Worm (Caenorhabditis elegans): ENCODE measurements around the gene mtx-2.

The mtx-2 gene

DNA sequence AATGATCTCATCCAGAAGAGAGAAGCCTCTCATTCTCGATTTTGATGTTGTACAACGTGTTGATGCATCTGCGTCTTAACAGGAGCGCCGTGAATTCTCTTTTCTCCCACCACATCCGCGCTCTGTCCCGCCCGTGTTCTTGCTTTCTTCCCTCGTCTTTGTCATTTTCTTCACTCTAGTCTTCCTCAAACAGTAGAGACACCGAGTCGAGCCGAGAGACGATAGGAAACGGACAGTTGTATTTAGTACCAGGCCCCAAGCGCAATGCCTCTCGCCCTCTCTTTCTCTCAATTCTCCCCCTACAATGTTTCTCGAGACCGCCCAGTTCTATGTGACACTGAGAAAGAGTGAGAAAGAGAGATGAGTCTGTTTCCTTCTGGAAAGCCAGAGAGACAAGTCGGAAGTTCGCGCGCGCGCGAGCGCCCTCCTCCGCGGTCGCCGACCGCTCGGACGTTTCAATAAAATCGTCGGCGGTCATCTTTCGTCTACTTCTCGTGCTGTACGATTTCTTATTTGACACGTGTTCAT is 33.8 kb downstream of the mtx-2 start, which contains the start of gene ZK112.4 (continued):
- TF ChIP-seq unc-55 (GFP tag; optimal IDR thresholded peaks at IDR 0.05) (peak; percentile 67), Y55F3AM.14 (GFP tag; optimal IDR thresholded peaks at IDR 0.05) (peak; percentile 17), nhr-6 (tag; optimal IDR thresholded peaks at IDR 0.05) (peak; percentile 41), egl-27 (tag; optimal IDR thresholded peaks at IDR 0.05) (peak; percentile 75), sem-4 (tag; optimal IDR thresholded peaks at IDR 0.05) (peak; percentile 72), elt-3 (tag; optimal IDR thresholded peaks at IDR 0.05) (no peak), C34F6.9 (tag; optimal IDR thresholded peaks at IDR 0.05) (peak; percentile 73), mdl-1 (tag; optimal IDR thresholded peaks at IDR 0.05) (peak; percentile 43 to 46), fos-1 (tag; optimal IDR thresholded peaks at IDR 0.05) (peak; percentile 59), nhr-129 (tag; optimal IDR thresholded peaks at IDR 0.05) (peak; percentile 86), lin-13 (GFP tag; optimal IDR thresholded peaks at IDR 0.05) (peak; percentile 67), peb-1 (tag; optimal IDR thresholded peaks at IDR 0.05) (no peak), nhr-237 (tag; optimal IDR thresholded peaks at IDR 0.05) (no peak), zag-1 (tag; optimal IDR thresholded peaks at IDR 0.05) (peak; percentile 42), unc-62 (GFP tag; optimal IDR thresholded peaks at IDR 0.05) (no peak), ceh-16 (tag; optimal IDR thresholded peaks at IDR 0.05) (no peak), blmp-1 (tag; optimal IDR thresholded peaks at IDR 0.05; ENCODE audit: insufficient read depth) (no peak), ceh-82 (tag; optimal IDR thresholded peaks at IDR 0.05) (no peak), gmeb-1 (tag; optimal IDR thresholded peaks at IDR 0.05) (peak; percentile 0), ztf-1 (GFP tag; conservative IDR thresholded peaks at IDR 0.05) (no peak)

ce11 chrIII:7729062-7729461 is 34.3 kb downstream of the mtx-2 start:
- TF ChIP-seq nhr-237 (tag; optimal IDR thresholded peaks at IDR 0.05) (no peak), skn-1 (tag; optimal IDR thresholded peaks at IDR 0.05) (no peak), nhr-11 (tag; optimal IDR thresholded peaks at IDR 0.05) (no peak), blmp-1 (tag; optimal IDR thresholded peaks at IDR 0.05; ENCODE audit: insufficient read depth) (no peak), mbf-1 (tag; optimal IDR thresholded peaks at IDR 0.05) (no peak), mab-5 (tag; optimal IDR thresholded peaks at IDR 0.05) (no peak), sma-9 (GFP tag; optimal IDR thresholded peaks at IDR 0.05) (no peak), sma-9 (tag; optimal IDR thresholded peaks at IDR 0.05) (no peak), lin-11 (tag; optimal IDR thresholded peaks at IDR 0.05) (no peak), snpc-4 (tag; optimal IDR thresholded peaks at IDR 0.05) (no peak), gmeb-1 (tag; optimal IDR thresholded peaks at IDR 0.05) (no peak), ZK546.5 (tag; optimal IDR thresholded peaks at IDR 0.05) (no peak), unc-62 (GFP tag; optimal IDR thresholded peaks at IDR 0.05) (no peak), peb-1 (tag; optimal IDR thresholded peaks at IDR 0.05) (no peak), nhr-25 (tag; optimal IDR thresholded peaks at IDR 0.05) (no peak), ztf-11 (tag; optimal IDR thresholded peaks at IDR 0.05) (no peak), crh-2 (tag; optimal IDR thresholded peaks at IDR 0.05) (no peak), nhr-10 (tag; optimal IDR thresholded peaks at IDR 0.05) (no peak), elt-1 (tag; optimal IDR thresholded peaks at IDR 0.05) (no peak), nhr-77 (tag; optimal IDR thresholded peaks at IDR 0.05) (no peak), dmd-4 (tag; optimal IDR thresholded peaks at IDR 0.05) (no peak)

ce11 chrIII:7728494-7728893 is 34.9 kb downstream of the mtx-2 start:
- TF ChIP-seq dmd-4 (tag; optimal IDR thresholded peaks at IDR 0.05) = no peak
- TF ChIP-seq ama-1 (optimal IDR thresholded peaks at IDR 0.05) = peak; percentile 50
- TF ChIP-seq elt-3 (tag; optimal IDR thresholded peaks at IDR 0.05) = no peak
- TF ChIP-seq sem-4 (tag; optimal IDR thresholded peaks at IDR 0.05) = peak; percentile 74
- peak; percentile 18 to 19 for TF ChIP-seq mdl-1 (tag; optimal IDR thresholded peaks at IDR 0.05)
- no peak for TF ChIP-seq elt-1 (tag; optimal IDR thresholded peaks at IDR 0.05)
- no peak for TF ChIP-seq nhr-237 (tag; optimal IDR thresholded peaks at IDR 0.05)
- TF ChIP-seq nhr-12 (tag; optimal IDR thresholded peaks at IDR 0.05) = no peak
- TF ChIP-seq nhr-21 (tag; optimal IDR thresholded peaks at IDR 0.05) = peak; percentile 50
- TF ChIP-seq mbf-1 (tag; optimal IDR thresholded peaks at IDR 0.05) = no peak
- no peak for TF ChIP-seq ceh-82 (tag; optimal IDR thresholded peaks at IDR 0.05)
- peak; percentile 94 for TF ChIP-seq fos-1 (tag; optimal IDR thresholded peaks at IDR 0.05)
- TF ChIP-seq aly-2 (tag; optimal IDR thresholded peaks at IDR 0.05) = no peak
- TF ChIP-seq ztf-4 (tag; optimal IDR thresholded peaks at IDR 0.05) = peak; percentile 22
- TF ChIP-seq blmp-1 (tag; optimal IDR thresholded peaks at IDR 0.05; ENCODE audit: insufficient read depth) = peak; percentile 82
- peak; percentile 66 for TF ChIP-seq C34F6.9 (tag; optimal IDR thresholded peaks at IDR 0.05)
- peak; percentile 49 for TF ChIP-seq gmeb-1 (tag; optimal IDR thresholded peaks at IDR 0.05)
- TF ChIP-seq ztf-1 (GFP tag; conservative IDR thresholded peaks at IDR 0.05) = no peak
- peak; percentile 69 for TF ChIP-seq unc-55 (GFP tag; optimal IDR thresholded peaks at IDR 0.05)
- no peak for TF ChIP-seq nhr-11 (tag; optimal IDR thresholded peaks at IDR 0.05)
- TF ChIP-seq F13H6.1 (tag; optimal IDR thresholded peaks at IDR 0.05) = peak; percentile 49
- TF ChIP-seq peb-1 (tag; optimal IDR thresholded peaks at IDR 0.05) = no peak
- TF ChIP-seq ceh-16 (tag; optimal IDR thresholded peaks at IDR 0.05) = no peak
- peak; percentile 3 for TF ChIP-seq nhr-6 (tag; optimal IDR thresholded peaks at IDR 0.05)
- no peak for TF ChIP-seq unc-39 (tag; optimal IDR thresholded peaks at IDR 0.05)
- no peak for TF ChIP-seq skn-1 (tag; optimal IDR thresholded peaks at IDR 0.05)
- TF ChIP-seq lsy-2 (tag; optimal IDR thresholded peaks at IDR 0.05) = peak in 1 of 2 experiments; percentile 76
- no peak for TF ChIP-seq R02D3.7 (tag; optimal IDR thresholded peaks at IDR 0.05)
- TF ChIP-seq zag-1 (tag; optimal IDR thresholded peaks at IDR 0.05) = peak; percentile 44
- no peak for TF ChIP-seq nhr-23 (tag; optimal IDR thresholded peaks at IDR 0.05)
- TF ChIP-seq ZK546.5 (tag; optimal IDR thresholded peaks at IDR 0.05) = no peak
- no peak for TF ChIP-seq ztf-11 (tag; optimal IDR thresholded peaks at IDR 0.05)
- peak; percentile 99 for TF ChIP-seq crh-2 (tag; optimal IDR thresholded peaks at IDR 0.05)
- TF ChIP-seq lin-13 (GFP tag; optimal IDR thresholded peaks at IDR 0.05) = peak; percentile 47
- no peak for TF ChIP-seq nhr-77 (tag; optimal IDR thresholded peaks at IDR 0.05)
- peak; percentile 59 for TF ChIP-seq sma-9 (GFP tag; optimal IDR thresholded peaks at IDR 0.05)
- TF ChIP-seq sma-9 (tag; optimal IDR thresholded peaks at IDR 0.05) = no peak
- TF ChIP-seq nhr-25 (tag; optimal IDR thresholded peaks at IDR 0.05) = peak; percentile 45

Measured in whole organism, L2 larva.